Worm (Caenorhabditis elegans): ENCODE data around the gene T05A8.2.
"Not testable (repeated sequence)": the region's sequence is repeated elsewhere in the genome, so short reads cannot be mapped to it uniquely, and the experiment has no call there.

The T05A8.2 gene

DNA sequence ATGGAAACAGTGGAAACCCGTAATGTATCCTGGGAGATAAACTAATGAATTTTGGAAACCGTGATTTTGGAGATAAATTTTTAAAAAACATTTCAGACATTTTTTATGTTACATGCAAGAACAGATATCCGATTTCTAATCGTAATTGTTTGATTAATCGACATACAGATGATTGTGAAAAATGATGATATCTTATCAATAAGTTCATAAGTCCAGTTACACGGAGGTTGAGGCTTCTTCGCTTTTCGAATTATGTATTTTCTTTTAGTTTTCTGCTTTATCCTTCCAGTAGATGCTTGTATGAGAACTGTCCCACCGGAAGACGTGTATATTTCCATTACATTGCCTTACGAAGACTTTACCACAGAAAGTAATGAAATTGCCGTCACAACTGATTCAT, 45.2 kb downstream of the T05A8.2 start, which contains the start of gene F22E5.22:
Gene F22E5.22, plus strand, starts transcription at position 301 of the 400 bp plus-strand sequence.
- TF ChIP-seq him-1 (tag; optimal IDR thresholded peaks at IDR 0.05) (no peak), W03F9.2 (tag; optimal IDR thresholded peaks at IDR 0.05) (no peak), dao-5 (tag; optimal IDR thresholded peaks at IDR 0.05) (no peak)

- not testable (repeated sequence) for TF ChIP-seq dao-5, him-1, W03F9.2 (tag; optimal IDR thresholded peaks at IDR 0.05)
Observed at ce11 chrII:2665081-2665480, 45.7 kb downstream of the T05A8.2 start, which contains the start of gene F22E5.2. F22E5.2 (plus strand) TSS chrII:2665381.

Measured in whole organism, L4/young adult.